Worm (Caenorhabditis elegans) whole organism, L4 larva: ENCODE results near the gene K10C8.4.
A peak's percentile ranks its signal among the peaks of the same experiment; 100 is the strongest.

Experiments
- F10B5.3 ChIP-seq: sonication (generic microtip); optimal IDR thresholded peaks from 2 replicates; lab custom pipeline; 2016; ENCODE audit warnings: mild to moderate bottlenecking, missing genetic modification characterization, missing compliant biosample characterization
- ZK546.5 ChIP-seq, 2 experiments: sonication (generic microtip); optimal IDR thresholded peaks; 2 replicates each; lab custom pipeline; 2017; ENCODE audit warnings: missing biosample characterization in 2 of 2, missing genetic modification characterization in 2 of 2
- aly-2 ChIP-seq: sonication (generic microtip); optimal IDR thresholded peaks from 2 replicates; lab custom pipeline; 2018; ENCODE audit warnings: missing biosample characterization, missing genetic modification characterization
- cey-2 ChIP-seq: sonication (generic microtip); optimal IDR thresholded peaks from 3 replicates; lab custom pipeline; 2017; ENCODE audit warnings: missing genetic modification characterization, mild to moderate bottlenecking, missing compliant biosample characterization, antibody characterized with exemption, borderline replicate concordance; ENCODE audit not compliant: insufficient read depth
- dve-1 ChIP-seq: sonication (generic microtip); optimal IDR thresholded peaks from 2 replicates; lab custom pipeline; 2017; ENCODE audit warnings: antibody characterized with exemption, mild to moderate bottlenecking, missing genetic modification characterization, missing compliant biosample characterization; ENCODE audit not compliant: insufficient read depth
- egl-43 ChIP-seq: fragments of 200-800 bp; sonication (Bioruptor generic); IDR thresholded peaks from 2 replicates; pipeline ENCODE4 v1.3.6; 2022; ENCODE audit warnings: missing genetic modification reagents, missing genetic modification characterization, missing compliant biosample characterization
- lsy-2 ChIP-seq, 2 experiments: fragments of 150-350 bp in 1 of 2; sonication (generic microtip) in 1 of 2; optimal IDR thresholded peaks; 2 replicates each; lab custom pipeline; 2014 to 2017; ENCODE audit warnings: missing biosample characterization in 2 of 2, missing genetic modification characterization in 2 of 2
- mdl-1 ChIP-seq, 2 experiments: fragments of 150-350 bp in 1 of 2; sonication (generic microtip) in 1 of 2; optimal IDR thresholded peaks; 2 replicates each; lab custom pipeline; 2014 to 2017; ENCODE audit warnings: missing biosample characterization in 2 of 2, missing genetic modification characterization in 2 of 2
- nhr-237 ChIP-seq: sonication (generic microtip); optimal IDR thresholded peaks from 2 replicates; lab custom pipeline; 2017; ENCODE audit warnings: missing biosample characterization, missing genetic modification characterization
- nhr-41 ChIP-seq: fragments of 200-800 bp; sonication (Bioruptor generic); IDR thresholded peaks from 2 replicates; pipeline ENCODE4 v1.3.6; 2022; ENCODE audit warnings: missing genetic modification reagents, missing genetic modification characterization, missing compliant biosample characterization
- unc-39 ChIP-seq: sonication (generic microtip); optimal IDR thresholded peaks from 2 replicates; lab custom pipeline; 2017; ENCODE audit warnings: missing biosample characterization, missing genetic modification characterization
- zfp-2 ChIP-seq: sonication (generic microtip); optimal IDR thresholded peaks from 2 replicates; lab custom pipeline; 2016; ENCODE audit warnings: mild to moderate bottlenecking, missing genetic modification characterization, missing compliant biosample characterization

DNA sequence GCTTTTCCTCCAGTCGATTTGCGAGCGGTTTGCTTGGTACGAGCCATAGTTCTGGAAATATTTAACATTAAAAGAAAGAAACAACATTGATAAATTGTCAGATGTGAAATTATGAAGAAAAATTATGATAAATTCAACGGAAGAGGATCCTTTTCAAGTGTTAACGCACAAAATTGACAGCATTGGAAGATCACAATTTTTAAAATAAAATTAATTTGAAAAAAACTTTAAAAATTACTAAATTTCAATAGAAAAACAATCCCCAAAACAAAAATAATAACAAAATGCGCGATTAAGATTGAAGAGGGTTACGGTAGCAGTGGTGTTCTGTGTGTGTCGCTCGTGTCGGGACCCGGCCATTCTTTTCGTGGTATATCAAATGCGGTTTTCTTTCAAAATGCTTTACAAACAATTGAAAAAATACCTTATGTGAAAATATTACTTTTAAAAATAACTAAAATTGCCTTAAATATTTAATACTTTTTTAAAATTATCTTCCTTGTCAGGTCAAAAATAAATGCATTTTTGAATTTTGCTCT is 35.7 kb upstream of the K10C8.4 start, which contains the start of gene his-74:
- TF ChIP-seq F10B5.3 (tag; lab: Kevin White, UChicago) (no peak), nhr-41 (GFP tag; lab: Robert Waterston, UW) (no peak), ZK546.5 (tag; optimal IDR thresholded peaks at IDR 0.05; lab: Kevin White, UChicago) (no peak), egl-43 (GFP tag; lab: Robert Waterston, UW) (no peak), mdl-1 (tag; optimal IDR thresholded peaks at IDR 0.05; lab: Kevin White, UChicago) (no peak), dve-1 (no peak), unc-39 (tag; lab: Kevin White, UChicago) (no peak), lsy-2 (tag; optimal IDR thresholded peaks at IDR 0.05; lab: Kevin White, UChicago) (peak in 1 of 2 experiments; percentile 40), nhr-237 (no peak), aly-2 (tag; lab: Kevin White, UChicago) (no peak), cey-2 (tag; lab: Kevin White, UChicago) (no peak), zfp-2 (tag; lab: Kevin White, UChicago) (no peak)
